Worm (Caenorhabditis elegans): Measurements from ENCODE around the gene F21F8.5.

ce11 chrV:8307681-8308080 lies 41.5 kb upstream of the F21F8.5 start, which contains the start of gene clec-218:
- TF ChIP-seq snpc-4 (tag; optimal IDR thresholded peaks at IDR 0.05) (no peak), aly-2 (tag; optimal IDR thresholded peaks at IDR 0.05) (no peak), ama-1 (optimal IDR thresholded peaks at IDR 0.05) (no peak), skn-1 (tag; optimal IDR thresholded peaks at IDR 0.05) (no peak), nhr-12 (tag; optimal IDR thresholded peaks at IDR 0.05) (no peak), nhr-237 (tag; optimal IDR thresholded peaks at IDR 0.05) (no peak), nhr-25 (tag; optimal IDR thresholded peaks at IDR 0.05) (no peak), lin-39 (tag; optimal IDR thresholded peaks at IDR 0.05) (no peak), unc-62 (GFP tag; optimal IDR thresholded peaks at IDR 0.05) (no peak), mdl-1 (tag; optimal IDR thresholded peaks at IDR 0.05) (no peak)
